Fruit fly (Drosophila melanogaster) S2 (cell line): Measurements from ENCODE around the gene CG14841.

ENCODE experiments used
- CG8478 ChIP-seq: fragments of >200 bp; optimal IDR thresholded peaks from 2 replicates; lab custom pipeline; 2018
- CTCF ChIP-seq, 2 experiments: fragments of >200 bp; optimal IDR thresholded peaks; 2 replicates each; lab custom pipeline; 2018

Gene CG14841

dm6 chr3R:14214776-14215175, 47.4 kb downstream of the CG14841 start, which contains the start of gene Dop1R1:
TSS of gene Dop1R1 (minus strand) at chr3R:14214810.
- TF ChIP-seq CG8478 (lab: Kevin White, UChicago) (no peak), CTCF (optimal IDR thresholded peaks at IDR 0.05; lab: Kevin White, UChicago) (no peak)
